Fruit fly (Drosophila melanogaster): Measurements from ENCODE around the gene CG8031.

The CG8031 gene

dm6 chr3R:12997550-12998233 lies 13.4 kb downstream of the CG8031 start, which contains the start of the genes CG17327, CG44194 and CG7518:
CG17327 (minus strand) TSS chr3R:12997726.
CG44194 (minus strand) TSS chr3R:12997726.
CG7518 (plus strand) TSS chr3R:12998089.
- no peak for TF ChIP-seq CG17801 (GFP tag; optimal IDR thresholded peaks at IDR 0.05; ENCODE audit: partially characterized antibody)

- TF ChIP-seq CG17801 (GFP tag; optimal IDR thresholded peaks at IDR 0.05; ENCODE audit: partially characterized antibody), result peak; percentile 12
Measured at dm6 chr3R:12995522-12995921, 15.6 kb downstream of the CG8031 start, which contains the start of gene CG7488. CG7488 (plus strand) TSS chr3R:12995620.

- TF ChIP-seq CG17801 (GFP tag; optimal IDR thresholded peaks at IDR 0.05; ENCODE audit: partially characterized antibody), result no peak
Measured at dm6 chr3R:12995047-12995446, 16.1 kb downstream of the CG8031 start, which contains the start of gene yellow-f2. yellow-f2 (minus strand) TSS chr3R:12995147.

dm6 chr3R:12993018-12993417 lies 18.1 kb downstream of the CG8031 start, which contains the start of gene yellow-f:
yellow-f (minus strand) TSS chr3R:12993201.
- no peak for TF ChIP-seq CG17801 (GFP tag; optimal IDR thresholded peaks at IDR 0.05; ENCODE audit: partially characterized antibody)

- no peak for TF ChIP-seq CG17801 (GFP tag; optimal IDR thresholded peaks at IDR 0.05; ENCODE audit: partially characterized antibody)
Measured at dm6 chr3R:12988411-12988810, 22.7 kb downstream of the CG8031 start, which contains the start of gene CG14383. CG14383 (minus strand) TSS chr3R:12988511.

dm6 chr3R:12985828-12986530 lies 25.1 kb downstream of the CG8031 start, which contains the start of gene CG31342:
CG31342 (plus strand) TSS chr3R:12986041.
- TF ChIP-seq CG17801 (GFP tag; optimal IDR thresholded peaks at IDR 0.05; ENCODE audit: partially characterized antibody), result peak; percentile 48

- no peak for TF ChIP-seq CG17801 (GFP tag; optimal IDR thresholded peaks at IDR 0.05; ENCODE audit: partially characterized antibody)
Measured at dm6 chr3R:12982982-12983633, 28.0 kb downstream of the CG8031 start.

- TF ChIP-seq CG17801 (GFP tag; optimal IDR thresholded peaks at IDR 0.05; ENCODE audit: partially characterized antibody), result peak; percentile 54
Measured at dm6 chr3R:12982167-12982981, 28.7 kb downstream of the CG8031 start.

- peak; percentile 72 for TF ChIP-seq CG17801 (GFP tag; optimal IDR thresholded peaks at IDR 0.05; ENCODE audit: partially characterized antibody)
Measured at dm6 chr3R:12981334-12982166, 29.6 kb downstream of the CG8031 start.

dm6 chr3R:12980628-12981219 lies 30.4 kb downstream of the CG8031 start, which contains the start of gene Paip2:
Paip2 (plus strand) TSS chr3R:12980792.
- no peak for TF ChIP-seq CG17801 (GFP tag; optimal IDR thresholded peaks at IDR 0.05; ENCODE audit: partially characterized antibody)

dm6 chr3R:12977371-12978050 lies 33.6 kb downstream of the CG8031 start, which contains the start of the genes CG7381 and CG7091:
CG7381 (minus strand) TSS chr3R:12977471.
CG7091 (plus strand) TSS chr3R:12978000.
- no peak for TF ChIP-seq CG17801 (GFP tag; optimal IDR thresholded peaks at IDR 0.05; ENCODE audit: partially characterized antibody)

- TF ChIP-seq CG17801 (GFP tag; optimal IDR thresholded peaks at IDR 0.05; ENCODE audit: partially characterized antibody), result no peak
Measured at dm6 chr3R:12975223-12975622, 35.9 kb downstream of the CG8031 start.
